Fruit fly (Drosophila melanogaster) whole organism, adult: Measurements from ENCODE around the gene CG1724.

Experiments
- CG11617 ChIP-seq: fragments of 200-800 bp; sonication (Bioruptor generic); optimal IDR thresholded peaks from 2 replicates; lab custom pipeline; 2017; ENCODE audit warnings: mild to moderate bottlenecking, missing biosample characterization, missing genetic modification reagents, missing genetic modification characterization
- CG12768 ChIP-seq: fragments of 200-800 bp; sonication (Bioruptor generic); optimal IDR thresholded peaks from 2 replicates; lab custom pipeline; 2017; ENCODE audit warnings: missing biosample characterization, missing genetic modification characterization, mild to moderate bottlenecking, moderate library complexity, missing genetic modification reagents
- CG14711 ChIP-seq: fragments of 200-800 bp; sonication (Bioruptor generic); optimal IDR thresholded peaks from 2 replicates; lab custom pipeline; 2018; ENCODE audit warnings: missing biosample characterization, mild to moderate bottlenecking, missing genetic modification characterization, moderate library complexity
- CG1620 ChIP-seq: fragments of 200-800 bp; sonication (Bioruptor generic); optimal IDR thresholded peaks from 2 replicates; lab custom pipeline; 2016; ENCODE audit warnings: missing biosample characterization, missing genetic modification characterization
- CG33017 ChIP-seq: fragments of 200-800 bp; sonication (Bioruptor generic); optimal IDR thresholded peaks from 2 replicates; lab custom pipeline; 2018; ENCODE audit warnings: missing biosample characterization, mild to moderate bottlenecking, missing genetic modification characterization, moderate library complexity
- Crg-1 ChIP-seq: fragments of 200-800 bp; sonication (Bioruptor generic); optimal IDR thresholded peaks from 2 replicates; lab custom pipeline; 2016; ENCODE audit warnings: missing biosample characterization, missing genetic modification characterization
- bab1 ChIP-seq: fragments of 200-800 bp; sonication (Bioruptor generic); optimal IDR thresholded peaks from 3 replicates; lab custom pipeline; 2019; ENCODE audit warnings: missing biosample characterization, mild to moderate bottlenecking, missing genetic modification characterization, moderate library complexity
- kay ChIP-seq: fragments of 200-800 bp; sonication (Bioruptor generic); peaks from one replicate; lab custom pipeline; 2016; ENCODE audit warnings: missing biosample characterization, missing genetic modification characterization, borderline replicate concordance
- ovo ChIP-seq: fragments of 200-800 bp; sonication (Bioruptor generic); optimal IDR thresholded peaks from 2 replicates; lab custom pipeline; 2016; ENCODE audit warnings: missing biosample characterization, missing genetic modification characterization
- pad ChIP-seq: fragments of 200-800 bp; sonication (Bioruptor generic); optimal IDR thresholded peaks from 3 replicates; lab custom pipeline; 2017; ENCODE audit warnings: missing biosample characterization, missing genetic modification characterization, mild to moderate bottlenecking, moderate library complexity, missing genetic modification reagents
- toe ChIP-seq: fragments of 200-800 bp; sonication (Bioruptor generic); optimal IDR thresholded peaks from 2 replicates; lab custom pipeline; 2016; ENCODE audit warnings: missing biosample characterization, missing genetic modification characterization

Gene CG1724

dm6 chrX:21192953-21193352 is 10.2 kb downstream of the CG1724 start, which contains the start of gene ccb:
TSS of gene ccb (plus strand) at chrX:21193253.
- TF ChIP-seq kay (GFP tag; lab: Kevin White, UChicago) (no peak), CG12768 (no peak), CG33017 (tag; lab: Kevin White, UChicago) (no peak), pad (GFP tag; lab: Kevin White, UChicago) (no peak), bab1 (GFP tag; lab: Kevin White, UChicago) (no peak), CG14711 (no peak), toe (GFP tag; lab: Kevin White, UChicago) (no peak), CG11617 (no peak), CG1620 (no peak), ovo (GFP tag; lab: Kevin White, UChicago) (no peak), Crg-1 (no peak)
